Worm (Caenorhabditis elegans) whole organism, L4/young adult: Measurements from ENCODE around the gene ebp-2.
"Not testable (repeated sequence)": the region's sequence is repeated elsewhere in the genome, so short reads cannot be mapped to it uniquely, and the experiment has no call there.

Experiments
- W03F9.2 ChIP-seq: fragments of 150-350 bp; optimal IDR thresholded peaks from 2 replicates; lab custom pipeline; 2014; ENCODE audit warnings: missing biosample characterization, missing genetic modification characterization
- dao-5 ChIP-seq: sonication (generic microtip); optimal IDR thresholded peaks from 2 replicates; lab custom pipeline; 2016; ENCODE audit warnings: missing genotype, missing genetic modification characterization, moderate library complexity, missing compliant biosample characterization
- him-1 ChIP-seq: sonication (generic microtip); optimal IDR thresholded peaks from 2 replicates; lab custom pipeline; 2016; ENCODE audit warnings: missing genotype, missing genetic modification reagents, missing genetic modification characterization, missing compliant biosample characterization

DNA sequence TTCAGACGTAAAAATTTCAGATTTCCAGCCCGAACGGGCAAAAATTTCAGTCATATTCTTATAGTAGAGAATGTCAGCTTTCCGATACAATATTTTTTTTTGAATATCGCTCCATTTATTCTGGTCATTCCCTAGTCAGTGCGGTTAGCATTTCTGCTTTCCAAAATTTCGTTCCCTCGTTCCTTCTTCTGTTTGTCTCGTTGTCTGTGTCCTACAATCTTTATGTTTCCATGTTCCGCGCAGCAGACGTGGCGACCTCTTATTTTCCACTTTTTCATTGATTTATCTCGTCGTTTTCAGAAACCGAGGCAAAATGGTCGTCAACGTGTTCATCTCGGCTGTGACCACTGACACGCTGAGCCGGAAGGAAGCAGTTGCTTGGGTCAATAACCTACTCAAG, at the start of gene ebp-2:
- TF ChIP-seq him-1; W03F9.2 (tag; lab: Kevin White, UChicago); dao-5 (tag; lab: Kevin White, UChicago): not testable (repeated sequence)
